Fruit fly (Drosophila melanogaster) whole organism, embryonic: ENCODE results near the gene RabGGTa.

Experiments used
- CG16815 ChIP-seq: fragments of 200-800 bp; sonication (Bioruptor generic); optimal IDR thresholded peaks from 3 replicates; lab custom pipeline; 2017; ENCODE audit warnings: missing biosample characterization, mild to moderate bottlenecking, missing genetic modification characterization
- CG4282 ChIP-seq: fragments of 200-800 bp; sonication (Bioruptor generic); optimal IDR thresholded peaks from 2 replicates; lab custom pipeline; 2016; ENCODE audit warnings: missing biosample characterization, missing genetic modification characterization
- CTCF ChIP-seq: fragments of 200-800 bp; sonication (Bioruptor generic); optimal IDR thresholded peaks from 2 replicates; lab custom pipeline; 2017; ENCODE audit warnings: missing biosample characterization, mild to moderate bottlenecking, missing genetic modification characterization, moderate library complexity
- HHEX ChIP-seq: fragments of 200-800 bp; sonication (Bioruptor generic); optimal IDR thresholded peaks from 3 replicates; lab custom pipeline; 2017; ENCODE audit warnings: missing biosample characterization, mild to moderate bottlenecking, missing genetic modification characterization, missing genetic modification reagents
- bsh ChIP-seq, 2 experiments: fragments of 200-800 bp; sonication (Bioruptor generic); optimal IDR thresholded peaks; 2 replicates each; lab custom pipeline; 2017 to 2018; ENCODE audit warnings: mild to moderate bottlenecking in 2 of 2, missing biosample characterization in 2 of 2, missing genetic modification characterization in 2 of 2, moderate library complexity in 1 of 2
- esg ChIP-seq: fragments of 200-800 bp; sonication (Bioruptor generic); conservative IDR thresholded peaks from 2 replicates; pipeline ENCODE4 v1.3.6; 2022; ENCODE audit warnings: missing biosample characterization, missing genetic modification characterization
- grau ChIP-seq: fragments of 200-800 bp; optimal IDR thresholded peaks from 3 replicates; lab custom pipeline; 2019; ENCODE audit warnings: missing biosample characterization, mild to moderate bottlenecking, missing genetic modification characterization, moderate library complexity

DNA sequence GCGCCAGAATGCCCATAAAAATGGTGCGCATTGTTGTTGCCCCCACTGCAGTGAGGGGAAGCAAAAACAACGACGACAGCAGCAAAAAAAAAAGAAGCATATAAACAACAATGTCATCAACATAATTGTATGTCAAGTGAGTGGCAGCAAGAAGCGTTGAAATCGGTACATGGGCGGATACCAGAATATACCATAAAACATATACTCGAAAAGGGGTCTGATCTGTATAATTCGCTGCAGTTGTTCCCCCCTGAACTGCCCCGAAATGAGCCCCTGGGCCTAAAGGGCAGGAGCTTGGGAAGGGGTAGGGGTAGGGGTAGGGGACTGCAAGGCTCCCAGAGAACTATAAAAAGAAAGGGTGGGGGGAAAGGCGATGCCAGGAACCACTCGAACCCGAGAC, 16.0 kb upstream of the RabGGTa start:
- peak; percentile 2 to 26 for TF ChIP-seq bsh (GFP tag; optimal IDR thresholded peaks at IDR 0.05; lab: Kevin White, UChicago)
- TF ChIP-seq CG16815 = peak; percentile 7
- TF ChIP-seq esg (GFP tag; lab: Robert Waterston, UW) = no peak
- no peak for TF ChIP-seq grau
- TF ChIP-seq CTCF (GFP tag; lab: Kevin White, UChicago) = no peak
- no peak for TF ChIP-seq HHEX (GFP tag; lab: Kevin White, UChicago)
- no peak for TF ChIP-seq CG4282 (GFP tag; lab: Kevin White, UChicago)
